Fruit fly (Drosophila melanogaster) whole organism, wandering third instar larva: ENCODE data around the gene Rheb.

Experiments used
- Abd-B ChIP-seq: fragments of >200 bp; optimal IDR thresholded peaks from 2 replicates; lab custom pipeline; 2017; ENCODE audit warnings: missing biosample characterization, missing genetic modification characterization
- CG32264 ChIP-seq: fragments of 200-800 bp; sonication (Bioruptor generic); optimal IDR thresholded peaks from 2 replicates; lab custom pipeline; 2016; ENCODE audit warnings: missing biosample characterization, missing genetic modification characterization
- CG9705 ChIP-seq: fragments of 200-800 bp; sonication (Bioruptor generic); optimal IDR thresholded peaks from 2 replicates; lab custom pipeline; 2018; ENCODE audit warnings: missing biosample characterization, mild to moderate bottlenecking, missing genetic modification characterization
- CrebA ChIP-seq: fragments of 200-800 bp; sonication (Bioruptor generic); optimal IDR thresholded peaks from 2 replicates; lab custom pipeline; 2016; ENCODE audit warnings: missing biosample characterization, mild to moderate bottlenecking, missing genetic modification characterization, borderline replicate concordance
- Dfd ChIP-seq: fragments of >200 bp; optimal IDR thresholded peaks from 2 replicates; lab custom pipeline; 2017; ENCODE audit warnings: missing biosample characterization, missing genetic modification characterization
- Dif ChIP-seq: fragments of 200-275, 200-300 bp; sonication (Bioruptor generic); optimal IDR thresholded peaks from 2 replicates; lab custom pipeline; 2018; ENCODE audit warnings: missing biosample characterization, missing genetic modification characterization; ENCODE audit not compliant: partially characterized antibody
- GATAd ChIP-seq: sonication (Bioruptor generic); optimal IDR thresholded peaks from 2 replicates; lab custom pipeline; 2016; ENCODE audit warnings: missing biosample characterization, missing genetic modification characterization
- HLH106 ChIP-seq: fragments of 200-800 bp; optimal IDR thresholded peaks from 3 replicates; lab custom pipeline; 2019; ENCODE audit warnings: missing biosample characterization, mild to moderate bottlenecking, missing genetic modification characterization, moderate library complexity
- Hnf4 ChIP-seq: fragments of 200-800 bp; sonication (Bioruptor generic); optimal IDR thresholded peaks from 2 replicates; lab custom pipeline; 2016; ENCODE audit warnings: missing biosample characterization, mild to moderate bottlenecking, missing genetic modification characterization
- Hr78 ChIP-seq: fragments of >200 bp; optimal IDR thresholded peaks from 2 replicates; lab custom pipeline; 2017; ENCODE audit warnings: missing biosample characterization, missing genetic modification characterization
- Hr83 ChIP-seq: fragments of 200-300 bp; sonication (Bioruptor generic); optimal IDR thresholded peaks from 2 replicates; lab custom pipeline; 2016; ENCODE audit warnings: missing biosample characterization, mild to moderate bottlenecking, missing genetic modification characterization, moderate library complexity; ENCODE audit not compliant: poor library complexity, severe bottlenecking
- Jra ChIP-seq: sonication (Bioruptor generic); optimal IDR thresholded peaks from 2 replicates; lab custom pipeline; 2016; ENCODE audit warnings: missing biosample characterization, missing genetic modification characterization
- Mio ChIP-seq: sonication (Bioruptor generic); optimal IDR thresholded peaks from 2 replicates; lab custom pipeline; 2016; ENCODE audit warnings: missing biosample characterization, missing genetic modification characterization
- Myc ChIP-seq: fragments of >200 bp; optimal IDR thresholded peaks from 2 replicates; lab custom pipeline; 2017
- N ChIP-seq: fragments of >200 bp; optimal IDR thresholded peaks from 2 replicates; lab custom pipeline; 2018; ENCODE audit warnings: missing biosample characterization, missing external identifiers, missing genetic modification characterization
- OdsH ChIP-seq: fragments of 200-800 bp; sonication (Bioruptor generic); optimal IDR thresholded peaks from 2 replicates; lab custom pipeline; 2016; ENCODE audit warnings: missing biosample characterization, mild to moderate bottlenecking, missing genetic modification characterization
- Rel ChIP-seq, 2 experiments: fragments of 200-800 bp; sonication (Bioruptor generic) in 1 of 2; optimal IDR thresholded peaks; 2 replicates in 1 of 2; 3 replicates in 1 of 2; lab custom pipeline; 2016 to 2019; ENCODE audit warnings: mild to moderate bottlenecking in 2 of 2, missing biosample characterization in 2 of 2, missing genetic modification characterization in 2 of 2, moderate library complexity in 1 of 2
- Sp1 ChIP-seq: fragments of 200-800 bp; sonication (Bioruptor generic); optimal IDR thresholded peaks from 3 replicates; lab custom pipeline; 2019; ENCODE audit warnings: missing biosample characterization, mild to moderate bottlenecking, missing genetic modification characterization, moderate library complexity
- Vsx2 ChIP-seq: fragments of 200-300, 225-300 bp; sonication (Bioruptor generic); optimal IDR thresholded peaks from 2 replicates; lab custom pipeline; 2018; ENCODE audit warnings: missing biosample characterization, missing genetic modification characterization; ENCODE audit not compliant: partially characterized antibody
- br ChIP-seq: fragments of 200-800 bp; sonication (Bioruptor generic); optimal IDR thresholded peaks from 2 replicates; lab custom pipeline; 2016; ENCODE audit warnings: missing biosample characterization, missing genetic modification characterization
- brk ChIP-seq: fragments of 200-800 bp; sonication (Bioruptor generic); optimal IDR thresholded peaks from 2 replicates; lab custom pipeline; 2016; ENCODE audit warnings: missing biosample characterization, mild to moderate bottlenecking, missing genetic modification characterization
- dl ChIP-seq, 2 experiments: fragments of 175-275, 200-275 bp in 1 of 2; fragments of 200-275 bp in 1 of 2; sonication (Bioruptor generic); optimal IDR thresholded peaks; lab custom pipeline; 2018; ENCODE audit warnings: mild to moderate bottlenecking in 2 of 2, missing biosample characterization in 2 of 2, missing genetic modification characterization in 2 of 2, moderate library complexity in 2 of 2; ENCODE audit not compliant: partially characterized antibody in 2 of 2, insufficient read depth in 1 of 2
- dmrt93B ChIP-seq: fragments of 200-800 bp; sonication (Bioruptor generic); optimal IDR thresholded peaks from 2 replicates; lab custom pipeline; 2018; ENCODE audit warnings: missing biosample characterization, mild to moderate bottlenecking, missing genetic modification characterization
- dsf ChIP-seq: sonication (Bioruptor generic); optimal IDR thresholded peaks from 2 replicates; lab custom pipeline; 2016; ENCODE audit warnings: missing biosample characterization, missing genetic modification characterization, borderline replicate concordance
- ey ChIP-seq: fragments of 200-800 bp; sonication (Bioruptor generic); optimal IDR thresholded peaks from 2 replicates; lab custom pipeline; 2016; ENCODE audit warnings: missing biosample characterization, missing genetic modification characterization
- foxo ChIP-seq, 2 experiments: fragments of 200-800 bp; sonication (Bioruptor generic); optimal IDR thresholded peaks; 2 replicates in 1 of 2; 3 replicates in 1 of 2; lab custom pipeline; 2016 to 2017; ENCODE audit warnings: missing biosample characterization in 2 of 2, missing genetic modification characterization in 2 of 2
- fru ChIP-seq: fragments of 200-800 bp; sonication (Bioruptor generic); optimal IDR thresholded peaks from 3 replicates; lab custom pipeline; 2016; ENCODE audit warnings: missing biosample characterization, mild to moderate bottlenecking, missing genetic modification characterization
- h ChIP-seq: fragments of 200-800 bp; sonication (Bioruptor generic); optimal IDR thresholded peaks from 3 replicates; lab custom pipeline; 2016; ENCODE audit warnings: missing biosample characterization, mild to moderate bottlenecking, missing genetic modification characterization
- jim ChIP-seq: fragments of 175-275, 200-325 bp; sonication (Bioruptor generic); optimal IDR thresholded peaks from 2 replicates; lab custom pipeline; 2016; ENCODE audit warnings: missing biosample characterization, mild to moderate bottlenecking, missing genetic modification characterization
- lola ChIP-seq: fragments of >200 bp; optimal IDR thresholded peaks from 2 replicates; lab custom pipeline; 2017; ENCODE audit warnings: missing biosample characterization, missing genetic modification characterization
- pan ChIP-seq: fragments of >200 bp; optimal IDR thresholded peaks from 2 replicates; lab custom pipeline; 2017
- psq ChIP-seq: fragments of 200-800 bp; sonication (Bioruptor generic); optimal IDR thresholded peaks from 3 replicates; lab custom pipeline; 2017; ENCODE audit warnings: missing biosample characterization, mild to moderate bottlenecking, missing genetic modification characterization, moderate library complexity
- rgr ChIP-seq: fragments of 200-800 bp; sonication (Bioruptor generic); optimal IDR thresholded peaks from 3 replicates; lab custom pipeline; 2016; ENCODE audit warnings: missing biosample characterization, mild to moderate bottlenecking, missing genetic modification characterization
- sage ChIP-seq: fragments of 200-800 bp; sonication (Bioruptor generic); optimal IDR thresholded peaks from 2 replicates; lab custom pipeline; 2016; ENCODE audit warnings: missing biosample characterization, mild to moderate bottlenecking, missing genetic modification characterization
- sv ChIP-seq: fragments of 200-800 bp; sonication (Bioruptor generic); optimal IDR thresholded peaks from 3 replicates; lab custom pipeline; 2016; ENCODE audit warnings: missing biosample characterization, missing genetic modification characterization
- tai ChIP-seq: sonication (Bioruptor generic); optimal IDR thresholded peaks from 2 replicates; lab custom pipeline; 2016; ENCODE audit warnings: missing biosample characterization, missing genetic modification characterization
- usp ChIP-seq: fragments of >200 bp; optimal IDR thresholded peaks from 2 replicates; lab custom pipeline; 2017; ENCODE audit warnings: missing biosample characterization, missing genetic modification characterization
- woc ChIP-seq: sonication (Bioruptor generic); optimal IDR thresholded peaks from 2 replicates; lab custom pipeline; 2016; ENCODE audit warnings: missing biosample characterization, mild to moderate bottlenecking, missing genetic modification characterization

Gene Rheb

DNA sequence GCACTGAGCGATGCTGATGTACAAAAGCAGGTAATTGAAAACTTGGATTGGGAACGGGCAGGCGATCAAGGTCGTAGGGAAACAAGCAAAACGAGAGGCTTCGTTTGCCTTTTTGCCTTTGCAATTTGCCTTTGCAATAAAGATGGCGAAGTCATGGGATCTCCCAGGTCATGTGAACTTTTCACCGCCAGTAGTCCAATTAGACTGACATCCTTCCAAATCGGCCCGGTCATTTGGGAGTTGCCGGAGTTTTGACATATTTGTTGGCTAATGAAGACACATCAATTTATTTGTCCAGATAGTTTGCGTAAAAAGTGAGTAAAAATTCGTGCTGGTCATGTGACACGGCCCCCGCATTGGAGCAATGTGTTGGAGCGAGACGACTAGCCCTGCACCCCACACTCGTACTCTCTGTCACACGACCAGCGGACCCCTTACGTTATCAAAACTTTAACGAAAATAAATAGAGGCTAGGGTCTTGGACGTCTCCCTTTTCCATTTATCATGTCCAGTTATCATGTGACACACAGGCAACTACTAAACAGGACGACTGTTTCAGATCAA lies 23.4 kb downstream of the Rheb start:
- TF ChIP-seq tai (GFP tag; lab: Kevin White, UChicago) (no peak), Rel (GFP tag; optimal IDR thresholded peaks at IDR 0.05; lab: Kevin White, UChicago) (no peak), Rel (tag; optimal IDR thresholded peaks at IDR 0.05; lab: Kevin White, UChicago) (peak; percentile 44)

DNA sequence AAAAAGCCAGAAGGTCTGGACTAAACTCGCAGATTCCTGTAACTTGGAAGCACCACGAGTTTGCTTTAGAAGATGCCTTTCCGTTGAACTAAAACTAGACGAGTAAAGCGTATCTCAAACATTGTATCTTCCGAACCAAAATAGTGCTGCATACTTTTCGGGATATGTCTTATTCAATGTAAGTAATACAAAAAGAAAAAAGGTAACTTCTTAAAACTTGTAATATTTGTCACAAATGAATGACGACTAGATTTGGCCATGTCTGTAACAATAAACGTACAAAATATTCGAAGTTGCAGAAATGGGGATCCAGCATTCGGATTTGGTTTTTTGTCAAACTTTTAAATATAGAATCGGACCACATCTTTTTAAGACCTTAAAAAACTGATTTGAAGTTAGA lies 26.2 kb downstream of the Rheb start:
- TF ChIP-seq N (GFP tag; lab: Kevin White, UChicago) (peak; percentile 3), usp (no peak), CG9705 (no peak), dsf (GFP tag; lab: Kevin White, UChicago) (no peak), Myc (lab: Kevin White, UChicago) (peak; percentile 31), tai (GFP tag; lab: Kevin White, UChicago) (no peak)
- TF ChIP-seq, all 38 proteins: peak for 2

DNA sequence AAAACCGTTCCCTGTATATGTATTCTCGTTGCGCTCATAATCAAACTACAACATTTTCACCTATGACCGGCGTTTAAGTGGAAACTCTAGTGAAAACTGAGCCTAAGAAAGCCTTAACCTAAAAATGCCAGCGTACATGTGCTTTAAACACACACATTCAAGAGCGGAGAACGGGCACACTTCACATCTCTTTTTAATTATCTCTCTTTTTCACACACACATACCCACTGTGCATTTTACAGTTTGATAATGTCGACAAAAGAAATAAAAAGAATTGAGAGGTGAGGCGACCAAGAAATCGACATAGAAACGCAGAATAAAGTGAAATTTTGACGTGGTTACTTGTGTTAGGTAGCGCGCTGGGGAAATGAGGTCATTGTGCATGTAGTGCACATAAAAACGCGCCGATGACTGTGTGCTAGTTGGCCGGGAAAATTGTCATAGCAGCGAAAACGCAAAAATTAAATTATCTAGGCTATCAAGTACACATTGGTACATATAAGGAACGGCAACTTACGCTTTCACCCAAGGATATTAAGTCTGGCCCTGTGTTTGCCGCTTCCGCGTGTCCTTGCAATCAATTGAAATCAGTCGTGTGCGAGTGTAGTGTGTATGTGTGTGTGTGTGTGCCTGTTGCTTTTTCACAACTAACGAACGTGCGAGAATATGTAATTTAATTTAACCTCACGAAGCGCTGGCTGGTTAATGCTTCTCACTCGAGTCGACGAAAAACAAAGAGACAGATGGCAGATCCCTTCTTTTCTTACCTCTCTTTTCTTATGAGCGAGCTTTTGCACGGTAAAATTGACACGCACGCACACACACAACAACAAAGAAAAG lies 31.0 kb downstream of the Rheb start:
- TF ChIP-seq Sp1 (GFP tag; lab: Kevin White, UChicago) (no peak), usp (no peak), rgr (GFP tag; lab: Kevin White, UChicago) (no peak), CrebA (GFP tag; lab: Kevin White, UChicago) (no peak), Dif (GFP tag; lab: Kevin White, UChicago) (peak; percentile 6), foxo (GFP tag; optimal IDR thresholded peaks at IDR 0.05; lab: Kevin White, UChicago) (no peak), Abd-B (GFP tag; lab: Kevin White, UChicago) (no peak), Hr78 (GFP tag; lab: Kevin White, UChicago) (no peak), N (GFP tag; lab: Kevin White, UChicago) (no peak), br (GFP tag; lab: Kevin White, UChicago) (no peak), dsf (GFP tag; lab: Kevin White, UChicago) (no peak), sage (no peak), Mio (GFP tag; lab: Kevin White, UChicago) (no peak), Hnf4 (GFP tag; lab: Kevin White, UChicago) (no peak), Dfd (GFP tag; lab: Kevin White, UChicago) (no peak), woc (GFP tag; lab: Kevin White, UChicago) (peak; percentile 1), lola (GFP tag; lab: Kevin White, UChicago) (no peak), jim (GFP tag; lab: Kevin White, UChicago) (peak; percentile 55), CG32264 (GFP tag; lab: Kevin White, UChicago) (no peak), Hr83 (GFP tag; lab: Kevin White, UChicago) (peak; percentile 27), h (GFP tag; lab: Kevin White, UChicago) (no peak), psq (GFP tag; lab: Kevin White, UChicago) (no peak), HLH106 (tag; lab: Kevin White, UChicago) (no peak), fru (GFP tag; lab: Kevin White, UChicago) (no peak), Jra (no peak), dl (GFP tag; optimal IDR thresholded peaks at IDR 0.05; lab: Kevin White, UChicago; ENCODE audit: insufficient read depth in 1 of 2, partially characterized antibody in 2 of 2) (peak in 1 of 2 experiments; percentile 56), GATAd (GFP tag; lab: Kevin White, UChicago) (no peak), OdsH (peak; percentile 16), Myc (lab: Kevin White, UChicago) (peak; percentile 39), Rel (GFP tag; optimal IDR thresholded peaks at IDR 0.05; lab: Kevin White, UChicago) (no peak), Rel (tag; optimal IDR thresholded peaks at IDR 0.05; lab: Kevin White, UChicago) (no peak), CG9705 (no peak), brk (no peak), tai (GFP tag; lab: Kevin White, UChicago) (no peak), pan (lab: Kevin White, UChicago) (no peak), ey (GFP tag; lab: Kevin White, UChicago) (no peak), dmrt93B (GFP tag; lab: Kevin White, UChicago) (no peak), sv (GFP tag; lab: Kevin White, UChicago) (no peak), Vsx2 (GFP tag; lab: Kevin White, UChicago) (no peak)
